Worm (Caenorhabditis elegans): Measurements from ENCODE around the gene nono-1.

DNA sequence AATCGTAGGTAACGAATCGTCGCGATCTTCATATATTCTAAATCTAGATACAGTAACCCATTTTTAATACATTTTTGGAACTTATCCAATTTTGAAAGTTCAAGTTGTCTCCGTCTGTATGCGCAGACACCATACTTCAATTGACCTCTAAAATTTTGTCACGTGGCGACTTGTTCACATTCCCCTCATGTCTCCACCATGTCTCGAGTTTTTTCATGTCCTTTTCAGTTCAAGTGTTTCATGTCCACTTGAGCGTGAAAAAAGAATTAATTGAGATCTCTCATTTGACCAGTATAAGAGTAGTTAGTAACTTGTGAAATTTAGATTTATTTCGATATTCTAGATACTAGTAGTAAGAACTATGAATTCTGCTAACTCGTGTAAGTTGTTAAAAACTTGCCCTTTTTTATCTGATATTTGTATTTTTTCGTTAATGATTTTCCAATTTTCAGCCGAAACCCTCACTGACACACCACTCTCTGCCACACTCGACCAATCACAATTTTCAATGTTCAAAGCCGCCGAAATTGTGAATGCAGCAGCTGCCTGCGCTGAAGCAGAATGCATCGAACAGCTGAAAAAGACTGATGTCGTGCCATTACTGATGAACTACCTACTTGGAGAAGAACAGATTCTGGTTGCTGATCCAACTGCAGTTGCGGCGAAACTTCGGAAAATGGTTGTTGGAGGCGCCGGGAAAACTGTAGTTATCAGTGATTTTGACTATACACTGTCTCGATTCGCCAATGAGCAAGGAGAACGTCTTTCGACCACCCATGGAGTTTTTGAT is 6.3 kb downstream of the nono-1 start:
- TF ChIP-seq F22D6.2 (tag; optimal IDR thresholded peaks at IDR 0.05) (no peak), Y95B8A.8 (GFP tag; IDR thresholded peaks at IDR 0.05) (no peak), F57A8.1 (GFP tag; optimal IDR thresholded peaks at IDR 0.05) (no peak), cebp-1 (GFP tag; IDR thresholded peaks at IDR 0.05) (no peak), cebp-1 (tag; optimal IDR thresholded peaks at IDR 0.05) (no peak), pha-4 (tag; optimal IDR thresholded peaks at IDR 0.05) (no peak), madf-3 (GFP tag; IDR thresholded peaks at IDR 0.05) (no peak), hlh-26 (GFP tag; conservative IDR thresholded peaks at IDR 0.05) (no peak)
